Worm (Caenorhabditis elegans) whole organism, midembryonic: Measurements from ENCODE around the gene R13A5.10.

ENCODE experiments used
- cog-1 ChIP-seq: sonication (generic microtip); optimal IDR thresholded peaks from 2 replicates; lab custom pipeline; 2016; ENCODE audit warnings: missing genetic modification characterization, missing compliant biosample characterization
- tab-1 ChIP-seq: fragments of 200-800 bp; sonication (Bioruptor generic); IDR thresholded peaks from 2 replicates; pipeline ENCODE4 v1.3.6; 2022; ENCODE audit warnings: missing genetic modification characterization, missing compliant biosample characterization
- ztf-29 ChIP-seq: fragments of 200-800 bp; sonication (Bioruptor generic); IDR thresholded peaks from 2 replicates; pipeline ENCODE4 v1.3.6; 2022; ENCODE audit warnings: missing genetic modification reagents, missing genetic modification characterization, missing compliant biosample characterization

- TF ChIP-seq ztf-29 (no peak), cog-1 (no peak), tab-1 (GFP tag; lab: Robert Waterston, UW) (no peak)
These were observed 40.7 kb downstream of the R13A5.10 start for ce11 chrIII:7542037-7542436.
